Fruit fly (Drosophila melanogaster) whole organism, prepupa: ENCODE results near the gene CG46059.
A peak's percentile ranks its signal among the peaks of the same experiment; 100 is the strongest.

Experiments
- CG10631 ChIP-seq: fragments of 200-800 bp; sonication (Bioruptor generic); optimal IDR thresholded peaks from 2 replicates; lab custom pipeline; 2016; ENCODE audit warnings: missing biosample characterization, missing genetic modification characterization
- CG10669 ChIP-seq: fragments of 200-800 bp; sonication (Bioruptor generic); optimal IDR thresholded peaks from 3 replicates; lab custom pipeline; 2018; ENCODE audit warnings: missing biosample characterization, mild to moderate bottlenecking, missing genetic modification characterization, moderate library complexity
- CG11294 ChIP-seq: fragments of 200-800 bp; sonication (Bioruptor generic); IDR thresholded peaks from 2 replicates; pipeline ENCODE4 v1.3.6; 2022; ENCODE audit warnings: missing biosample characterization, missing genetic modification characterization
- CG11762 ChIP-seq: fragments of 200-800 bp; sonication (Bioruptor generic); optimal IDR thresholded peaks from 3 replicates; lab custom pipeline; 2016; ENCODE audit warnings: missing biosample characterization, missing genetic modification characterization; ENCODE audit not compliant: insufficient read depth
- CG11902 ChIP-seq: fragments of 200-800 bp; sonication (Bioruptor generic); optimal IDR thresholded peaks from 3 replicates; lab custom pipeline; 2016; ENCODE audit warnings: missing biosample characterization, missing genetic modification characterization
- CG15336 ChIP-seq: fragments of 200-800 bp; sonication (Bioruptor generic); IDR thresholded peaks from 2 replicates; pipeline ENCODE4 v1.3.6; 2022; ENCODE audit warnings: missing biosample characterization, missing genetic modification characterization
- CG3032 ChIP-seq: fragments of 200-800 bp; optimal IDR thresholded peaks from 2 replicates; lab custom pipeline; 2019; ENCODE audit warnings: missing biosample characterization, mild to moderate bottlenecking, missing genetic modification characterization, moderate library complexity
- CG31627 ChIP-seq: fragments of 200-800 bp; sonication (Bioruptor generic); optimal IDR thresholded peaks from 3 replicates; lab custom pipeline; 2016; ENCODE audit warnings: missing biosample characterization, missing genetic modification characterization
- CG32006 ChIP-seq: fragments of 200-800 bp; sonication (Bioruptor generic); optimal IDR thresholded peaks from 3 replicates; lab custom pipeline; 2017; ENCODE audit warnings: missing biosample characterization, mild to moderate bottlenecking, missing genetic modification characterization
- CG3919 ChIP-seq: fragments of 200-800 bp; sonication (Bioruptor generic); optimal IDR thresholded peaks from 3 replicates; lab custom pipeline; 2016; ENCODE audit warnings: missing biosample characterization, missing genetic modification characterization
- CG4318 ChIP-seq: fragments of 200-800 bp; sonication (Bioruptor generic); optimal IDR thresholded peaks from 3 replicates; lab custom pipeline; 2017; ENCODE audit warnings: missing biosample characterization, mild to moderate bottlenecking, missing genetic modification characterization
- CG6276 ChIP-seq: fragments of 200-800 bp; sonication (Bioruptor generic); optimal IDR thresholded peaks from 2 replicates; lab custom pipeline; 2017; ENCODE audit warnings: missing biosample characterization, mild to moderate bottlenecking, missing genetic modification characterization
- CG6792 ChIP-seq: fragments of 200-800 bp; sonication (Bioruptor generic); optimal IDR thresholded peaks from 3 replicates; lab custom pipeline; 2016; ENCODE audit warnings: missing biosample characterization, missing genetic modification characterization
- CG6854 ChIP-seq: fragments of 200-800 bp; sonication (Bioruptor generic); optimal IDR thresholded peaks from 2 replicates; lab custom pipeline; 2017; ENCODE audit warnings: missing biosample characterization, mild to moderate bottlenecking, missing genetic modification characterization
- CG7368 ChIP-seq: fragments of 200-800 bp; sonication (Bioruptor generic); optimal IDR thresholded peaks from 3 replicates; lab custom pipeline; 2016; ENCODE audit warnings: missing biosample characterization, missing genetic modification characterization
- CG8119 ChIP-seq: fragments of 200-800 bp; sonication (Bioruptor generic); IDR thresholded peaks from 3 replicates; pipeline ENCODE4 v1.3.6; 2022; ENCODE audit warnings: missing biosample characterization, missing genetic modification characterization
- CG8319 ChIP-seq: fragments of 200-800 bp; sonication (Bioruptor generic); optimal IDR thresholded peaks from 3 replicates; lab custom pipeline; 2016; ENCODE audit warnings: missing biosample characterization, missing genetic modification characterization
- CG8632 ChIP-seq: fragments of 200-800 bp; sonication (Bioruptor generic); optimal IDR thresholded peaks from 3 replicates; lab custom pipeline; 2016; ENCODE audit warnings: missing biosample characterization, missing genetic modification characterization
- CG9139 ChIP-seq: fragments of 200-800 bp; sonication (Bioruptor generic); optimal IDR thresholded peaks from 3 replicates; lab custom pipeline; 2017; ENCODE audit warnings: missing biosample characterization, mild to moderate bottlenecking, missing genetic modification characterization
- Eip78C ChIP-seq: fragments of 200-800 bp; sonication (Bioruptor generic); peaks from one replicate; lab custom pipeline; 2016; ENCODE audit warnings: missing biosample characterization, missing genetic modification characterization
- Eip93F ChIP-seq: fragments of 200-800 bp; sonication (Bioruptor generic); optimal IDR thresholded peaks from 2 replicates; lab custom pipeline; 2016; ENCODE audit warnings: missing biosample characterization, mild to moderate bottlenecking, missing genetic modification characterization
- Ets21C ChIP-seq: fragments of 200-800 bp; sonication (Bioruptor generic); optimal IDR thresholded peaks from 3 replicates; lab custom pipeline; 2016; ENCODE audit warnings: missing biosample characterization, missing genetic modification characterization
- Ets96B ChIP-seq: fragments of 200-800 bp; optimal IDR thresholded peaks from 2 replicates; lab custom pipeline; 2019; ENCODE audit warnings: missing biosample characterization, mild to moderate bottlenecking, missing genetic modification characterization, moderate library complexity
- Gug ChIP-seq: fragments of 200-800 bp; sonication (Bioruptor generic); IDR thresholded peaks from 2 replicates; pipeline ENCODE4 v1.3.6; 2022; ENCODE audit warnings: missing biosample characterization, missing genetic modification characterization
- Hr38 ChIP-seq: sonication (Bioruptor generic); optimal IDR thresholded peaks from 2 replicates; lab custom pipeline; 2016; ENCODE audit warnings: missing biosample characterization, missing genetic modification characterization
- Hr39 ChIP-seq: fragments of 200-800 bp; sonication (Bioruptor generic); optimal IDR thresholded peaks from 2 replicates; lab custom pipeline; 2016; ENCODE audit warnings: missing biosample characterization, missing genetic modification characterization
- Lpt ChIP-seq: fragments of 200-800 bp; sonication (Bioruptor generic); optimal IDR thresholded peaks from 3 replicates; lab custom pipeline; 2016; ENCODE audit warnings: missing biosample characterization, missing genetic modification characterization
- OdsH ChIP-seq: fragments of 200-800 bp; sonication (Bioruptor generic); optimal IDR thresholded peaks from 3 replicates; lab custom pipeline; 2016; ENCODE audit warnings: missing biosample characterization, missing genetic modification characterization
- Smox ChIP-seq: fragments of 200-800 bp; sonication (Bioruptor generic); optimal IDR thresholded peaks from 3 replicates; lab custom pipeline; 2016; ENCODE audit warnings: missing biosample characterization, missing genetic modification characterization
- Sox102F ChIP-seq: fragments of 200-800 bp; sonication (Bioruptor generic); optimal IDR thresholded peaks from 2 replicates; lab custom pipeline; 2016; ENCODE audit warnings: missing biosample characterization, mild to moderate bottlenecking, missing genetic modification characterization
- Sox14 ChIP-seq: fragments of 200-800 bp; sonication (Bioruptor generic); optimal IDR thresholded peaks from 3 replicates; lab custom pipeline; 2016; ENCODE audit warnings: missing biosample characterization, missing genetic modification characterization
- achi ChIP-seq: fragments of 200-800 bp; sonication (Bioruptor generic); optimal IDR thresholded peaks from 3 replicates; lab custom pipeline; 2016; ENCODE audit warnings: missing biosample characterization, missing genetic modification characterization
- acj6 ChIP-seq: fragments of 200-800 bp; sonication (Bioruptor generic); optimal IDR thresholded peaks from 3 replicates; lab custom pipeline; 2016; ENCODE audit warnings: missing biosample characterization, missing genetic modification characterization
- cyc ChIP-seq: fragments of 200-800 bp; sonication (Bioruptor generic); optimal IDR thresholded peaks from 3 replicates; lab custom pipeline; 2016; ENCODE audit warnings: missing biosample characterization, missing genetic modification characterization
- dac ChIP-seq: fragments of 200-800 bp; sonication (Bioruptor generic); optimal IDR thresholded peaks from 2 replicates; lab custom pipeline; 2017; ENCODE audit warnings: missing biosample characterization, mild to moderate bottlenecking, missing genetic modification characterization
- dsx ChIP-seq: fragments of 200-800 bp; optimal IDR thresholded peaks from 3 replicates; lab custom pipeline; 2019; ENCODE audit warnings: missing biosample characterization, mild to moderate bottlenecking, missing genetic modification characterization, moderate library complexity; ENCODE audit not compliant: poor library complexity, severe bottlenecking
- eg ChIP-seq: fragments of 200-800 bp; sonication (Bioruptor generic); IDR thresholded peaks from 3 replicates; pipeline ENCODE4 v1.3.6; 2022; ENCODE audit warnings: missing biosample characterization, missing genetic modification characterization
- fd59A ChIP-seq: fragments of 200-800 bp; sonication (Bioruptor generic); optimal IDR thresholded peaks from 2 replicates; lab custom pipeline; 2017; ENCODE audit warnings: missing biosample characterization, mild to moderate bottlenecking, missing genetic modification characterization, missing genetic modification reagents
- fkh ChIP-seq: fragments of 200-800 bp; sonication (Bioruptor generic); optimal IDR thresholded peaks from 3 replicates; lab custom pipeline; 2017; ENCODE audit warnings: missing biosample characterization, mild to moderate bottlenecking, missing genetic modification characterization, moderate library complexity
- lz ChIP-seq: fragments of 200-800 bp; sonication (Bioruptor generic); optimal IDR thresholded peaks from 3 replicates; lab custom pipeline; 2016; ENCODE audit warnings: missing biosample characterization, missing genetic modification characterization
- net ChIP-seq: fragments of 200-800 bp; sonication (Bioruptor generic); optimal IDR thresholded peaks from 3 replicates; lab custom pipeline; 2016; ENCODE audit warnings: missing biosample characterization, missing genetic modification characterization
- pdm3 ChIP-seq: fragments of 200-800 bp; sonication (Bioruptor generic); optimal IDR thresholded peaks from 3 replicates; lab custom pipeline; 2016; ENCODE audit warnings: missing biosample characterization, missing genetic modification characterization
- salr ChIP-seq, 2 experiments: fragments of 200-800 bp; sonication (Bioruptor generic); optimal IDR thresholded peaks; 3 replicates each; lab custom pipeline; 2016 to 2018; ENCODE audit warnings: missing biosample characterization in 2 of 2, missing genetic modification characterization in 2 of 2, mild to moderate bottlenecking in 1 of 2
- ss ChIP-seq, 2 experiments: fragments of 200-800 bp; sonication (Bioruptor generic); optimal IDR thresholded peaks; 2 replicates in 1 of 2; 3 replicates in 1 of 2; lab custom pipeline; 2017 to 2018; ENCODE audit warnings: mild to moderate bottlenecking in 2 of 2, missing biosample characterization in 2 of 2, missing genetic modification characterization in 2 of 2, moderate library complexity in 1 of 2
- svp ChIP-seq: fragments of 200-800 bp; sonication (Bioruptor generic); peaks from one replicate; lab custom pipeline; 2016; ENCODE audit warnings: missing biosample characterization, missing genetic modification characterization
- topi ChIP-seq: fragments of 200-800 bp; sonication (Bioruptor generic); optimal IDR thresholded peaks from 3 replicates; lab custom pipeline; 2016; ENCODE audit warnings: missing biosample characterization, missing genetic modification characterization
- vri ChIP-seq: fragments of 200-800 bp; sonication (Bioruptor generic); optimal IDR thresholded peaks from 3 replicates; lab custom pipeline; 2016; ENCODE audit warnings: missing biosample characterization, mild to moderate bottlenecking, missing genetic modification characterization

CG46059 gene

dm6 chr2L:19193703-19194102 lies 10.1 kb upstream of the CG46059 start (continued):
- TF ChIP-seq topi (GFP tag; lab: Kevin White, UChicago) (peak; percentile 46), vri (peak; percentile 5), Ets96B (peak; percentile 60), CG11902 (no peak), lz (no peak), CG15336 (GFP tag; lab: Robert Waterston, UW) (peak; percentile 79), CG8319 (no peak), CG3032 (tag; lab: Kevin White, UChicago) (peak; percentile 50), fd59A (GFP tag; lab: Kevin White, UChicago) (peak; percentile 18), svp (GFP tag; lab: Kevin White, UChicago) (peak; percentile 54), CG11294 (GFP tag; lab: Robert Waterston, UW) (peak; percentile 57), Hr38 (no peak), eg (peak; percentile 89), ss (GFP tag; optimal IDR thresholded peaks at IDR 0.05; lab: Kevin White, UChicago) (peak in 1 of 2 experiments; percentile 33), CG31627 (GFP tag; lab: Kevin White, UChicago) (peak; percentile 27), Hr39 (GFP tag; lab: Kevin White, UChicago) (peak; percentile 40), Eip93F (GFP tag; lab: Kevin White, UChicago) (no peak), CG32006 (peak; percentile 69), Lpt (GFP tag; lab: Kevin White, UChicago) (peak; percentile 58), salr (GFP tag; optimal IDR thresholded peaks at IDR 0.05; lab: Kevin White, UChicago) (peak; percentile 7 to 55), Smox (peak; percentile 23), CG3919 (GFP tag; lab: Kevin White, UChicago) (peak; percentile 76), net (GFP tag; lab: Kevin White, UChicago) (peak; percentile 71)

- TF ChIP-seq fkh: peak; percentile 84
- TF ChIP-seq Eip78C: peak; percentile 66
- peak; percentile 30 for TF ChIP-seq dsx (GFP tag; lab: Kevin White, UChicago)
- no peak for TF ChIP-seq eg
- TF ChIP-seq Ets96B: no peak
- TF ChIP-seq Gug: 0 out of 2 replicates have a peak, but pooled peaks have one; percentile 19
Observed at dm6 chr2L:19191789-19192297, 8.3 kb upstream of the CG46059 start.

dm6 chr2L:19190195-19190594 lies 6.6 kb upstream of the CG46059 start, which contains the start of gene drl:
Gene drl, plus strand, starts transcription at chr2L:19190342.
- TF ChIP-seq achi (GFP tag; lab: Kevin White, UChicago) (peak; percentile 35), CG32006 (no peak), CG7368 (GFP tag; lab: Kevin White, UChicago) (no peak), Gug (no peak), CG11294 (GFP tag; lab: Robert Waterston, UW) (no peak), pdm3 (GFP tag; lab: Kevin White, UChicago) (no peak), ss (GFP tag; optimal IDR thresholded peaks at IDR 0.05; lab: Kevin White, UChicago) (peak in 1 of 2 experiments; percentile 56), CG6854 (GFP tag; lab: Kevin White, UChicago) (peak; percentile 42), CG6792 (GFP tag; lab: Kevin White, UChicago) (no peak), CG11762 (GFP tag; lab: Kevin White, UChicago) (no peak), Sox14 (GFP tag; lab: Kevin White, UChicago) (no peak), cyc (no peak), svp (GFP tag; lab: Kevin White, UChicago) (no peak), Ets96B (no peak), CG6276 (GFP tag; lab: Kevin White, UChicago) (no peak), CG8119 (0 out of 3 replicates have a peak, but pooled peaks have one; percentile 28), acj6 (GFP tag; lab: Kevin White, UChicago) (no peak), CG11902 (no peak), CG10631 (no peak), Smox (no peak), dac (no peak), OdsH (GFP tag; lab: Kevin White, UChicago) (no peak), Sox102F (GFP tag; lab: Kevin White, UChicago) (no peak), CG9139 (GFP tag; lab: Kevin White, UChicago) (peak; percentile 4), CG4318 (no peak), lz (no peak), Hr39 (GFP tag; lab: Kevin White, UChicago) (no peak), CG10669 (GFP tag; lab: Kevin White, UChicago) (no peak), fd59A (GFP tag; lab: Kevin White, UChicago) (no peak), CG3032 (tag; lab: Kevin White, UChicago) (no peak), CG3919 (GFP tag; lab: Kevin White, UChicago) (peak; percentile 59), vri (no peak), CG8632 (no peak), Ets21C (no peak), topi (GFP tag; lab: Kevin White, UChicago) (no peak)
